Fruit fly (Drosophila melanogaster): ENCODE results near the gene Pdp1.

dm6 chr3L:7860634-7861431 lies 6.3 kb downstream of the Pdp1 start:
- TF ChIP-seq Rel (GFP tag; optimal IDR thresholded peaks at IDR 0.05) (no peak), Rel (tag; optimal IDR thresholded peaks at IDR 0.05) (no peak), fru (GFP tag; optimal IDR thresholded peaks at IDR 0.05) (no peak), dl (GFP tag; optimal IDR thresholded peaks at IDR 0.05; ENCODE audit: insufficient read depth in 1 of 2, partially characterized antibody in 2 of 2) (no peak), Myc (optimal IDR thresholded peaks at IDR 0.05) (no peak), usp (GFP tag; optimal IDR thresholded peaks at IDR 0.05) (no peak), pan (optimal IDR thresholded peaks at IDR 0.05) (no peak), woc (GFP tag; optimal IDR thresholded peaks at IDR 0.05) (no peak), dmrt93B (GFP tag; optimal IDR thresholded peaks at IDR 0.05) (no peak), lola (GFP tag; optimal IDR thresholded peaks at IDR 0.05) (no peak), h (GFP tag; optimal IDR thresholded peaks at IDR 0.05) (no peak), Mio (GFP tag; optimal IDR thresholded peaks at IDR 0.05) (no peak)

Measured in whole organism, wandering third instar larva.